Worm (Caenorhabditis elegans) whole organism, early embryonic: Measurements from ENCODE around the gene bath-7.

Source experiments
- F13C5.2 ChIP-seq: sonication (generic microtip); optimal IDR thresholded peaks from 2 replicates; lab custom pipeline; 2017; ENCODE audit warnings: mild to moderate bottlenecking, missing genetic modification characterization, inconsistent platforms, missing compliant biosample characterization
- aly-1 ChIP-seq: sonication (generic microtip); optimal IDR thresholded peaks from 2 replicates; lab custom pipeline; 2016; ENCODE audit warnings: missing genetic modification characterization, missing compliant biosample characterization
- ama-1 ChIP-seq: fragments of 150-350 bp; optimal IDR thresholded peaks from 2 replicates; lab custom pipeline; 2014
- ceh-36 ChIP-seq: sonication (generic microtip); optimal IDR thresholded peaks from 2 replicates; lab custom pipeline; 2016; ENCODE audit warnings: missing genetic modification characterization, inconsistent platforms, missing compliant biosample characterization
- ets-7 ChIP-seq: sonication (generic microtip); optimal IDR thresholded peaks from 2 replicates; lab custom pipeline; 2016; ENCODE audit warnings: missing genotype, missing genetic modification characterization, missing compliant biosample characterization
- flt-1 ChIP-seq: fragments of 200-800 bp; sonication (Bioruptor generic); IDR thresholded peaks from 2 replicates; pipeline ENCODE4 v1.3.6; 2022; ENCODE audit warnings: missing genetic modification characterization, missing compliant biosample characterization
- hmbx-1 ChIP-seq: sonication (generic microtip); optimal IDR thresholded peaks from 2 replicates; lab custom pipeline; 2016; ENCODE audit warnings: mild to moderate bottlenecking, missing genetic modification characterization, missing compliant biosample characterization
- hmg-4 ChIP-seq: fragments of 200-800 bp; sonication (Bioruptor generic); optimal IDR thresholded peaks from 2 replicates; lab custom pipeline; 2018; ENCODE audit warnings: mild to moderate bottlenecking, missing genetic modification characterization, missing compliant biosample characterization
- hnd-1 ChIP-seq: sonication (generic microtip); optimal IDR thresholded peaks from 2 replicates; lab custom pipeline; 2016; ENCODE audit warnings: missing genetic modification characterization, missing compliant biosample characterization
- scrt-1 ChIP-seq: fragments of 200-800 bp; sonication (Bioruptor generic); IDR thresholded peaks from 2 replicates; pipeline ENCODE4 v1.3.6; 2022; ENCODE audit warnings: missing genetic modification characterization, missing compliant biosample characterization
- tbx-11 ChIP-seq: fragments of 200-800 bp; sonication (Bioruptor generic); IDR thresholded peaks from 2 replicates; pipeline ENCODE4 v1.3.6; 2022; ENCODE audit warnings: missing genetic modification characterization, missing compliant biosample characterization
- tbx-37 ChIP-seq: fragments of 200-800 bp; sonication (Bioruptor generic); conservative IDR thresholded peaks from 2 replicates; pipeline ENCODE4 v1.3.6; 2022; ENCODE audit warnings: missing genetic modification reagents, missing genetic modification characterization, missing compliant biosample characterization
- tra-4 ChIP-seq: sonication (generic microtip); optimal IDR thresholded peaks from 2 replicates; lab custom pipeline; 2017; ENCODE audit warnings: missing genetic modification characterization, missing compliant biosample characterization

- no peak for TF ChIP-seq flt-1
- no peak for TF ChIP-seq ama-1 (lab: Kevin White, UChicago)
- TF ChIP-seq scrt-1 (GFP tag; lab: Robert Waterston, UW): no peak
- no peak for TF ChIP-seq tra-4
- TF ChIP-seq ets-7: no peak
- TF ChIP-seq ceh-36 (tag; lab: Kevin White, UChicago): no peak
- TF ChIP-seq F13C5.2 (tag; lab: Kevin White, UChicago): no peak
- TF ChIP-seq aly-1: no peak
- no peak for TF ChIP-seq hmg-4 (GFP tag; lab: Kevin White, UChicago)
- TF ChIP-seq tbx-11 (GFP tag; lab: Robert Waterston, UW): no peak
- TF ChIP-seq hmbx-1 (tag; lab: Kevin White, UChicago): no peak
- no peak for TF ChIP-seq hnd-1
- no peak for TF ChIP-seq tbx-37 (GFP tag; lab: Robert Waterston, UW)
Measured at ce11 chrII:1939652-1940051, 18.7 kb upstream of the bath-7 start, which contains the start of gene ZK250.13.
